Fruit fly (Drosophila melanogaster) Kc167 (cell line): ENCODE measurements around the gene TotM.

Experiments
- insv ChIP-seq: fragments of >200 bp; optimal IDR thresholded peaks from 3 replicates; lab custom pipeline; 2018; ENCODE audit warnings: missing external identifiers
- psq ChIP-seq: fragments of >200 bp; optimal IDR thresholded peaks from 2 replicates; lab custom pipeline; 2017; ENCODE audit warnings: missing external identifiers
- ttk ChIP-seq: sonication (Bioruptor generic); optimal IDR thresholded peaks from 2 replicates; lab custom pipeline; 2017; ENCODE audit warnings: missing external identifiers

dm6 chr2L:5299628-5299986 is 30.1 kb upstream of the TotM start:
- TF ChIP-seq ttk = no peak
- no peak for TF ChIP-seq psq (lab: Kevin White, UChicago)
- no peak for TF ChIP-seq insv (lab: Kevin White, UChicago)
